Worm (Caenorhabditis elegans): ENCODE data around the gene F35E12.9.

Gene F35E12.9

DNA sequence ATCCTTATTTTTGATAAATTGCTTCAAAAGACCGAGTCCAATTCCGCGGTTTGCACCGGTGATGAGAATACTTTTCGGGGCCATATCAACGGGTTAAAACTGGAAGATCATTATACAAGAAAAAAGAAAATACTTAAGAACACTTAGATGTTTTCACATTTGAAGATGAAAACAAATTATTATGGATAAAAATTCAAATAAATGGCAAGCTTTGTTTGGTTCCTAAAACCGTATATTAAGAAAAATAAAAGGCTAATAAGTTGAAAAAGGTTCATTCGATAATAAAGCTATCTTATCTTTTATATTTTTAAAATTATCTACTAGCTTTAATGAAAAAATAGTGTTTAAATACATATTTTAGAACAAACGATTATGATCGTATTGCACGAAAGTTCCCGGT is 8.6 kb upstream of the F35E12.9 start, which contains the start of gene F20G2.1:
F20G2.1 (minus strand) TSS at position 101 of the 400 bp plus-strand sequence.
- TF ChIP-seq med-1 (GFP tag; optimal IDR thresholded peaks at IDR 0.05; ENCODE audit: insufficient read depth), result no peak
- TF ChIP-seq tab-1 (GFP tag; IDR thresholded peaks at IDR 0.05), result no peak
- TF ChIP-seq ztf-23 (GFP tag; IDR thresholded peaks at IDR 0.05), result no peak
- TF ChIP-seq ztf-29 (GFP tag; IDR thresholded peaks at IDR 0.05), result no peak
- no peak for TF ChIP-seq klf-2 (GFP tag; conservative IDR thresholded peaks at IDR 0.05)
- TF ChIP-seq ref-1 (GFP tag; conservative IDR thresholded peaks at IDR 0.05), result no peak
- TF ChIP-seq cog-1 (tag; optimal IDR thresholded peaks at IDR 0.05), result no peak
- TF ChIP-seq T22C8.4 (GFP tag; IDR thresholded peaks at IDR 0.05), result no peak
- TF ChIP-seq flt-1 (GFP tag; IDR thresholded peaks at IDR 0.05), result no peak

DNA sequence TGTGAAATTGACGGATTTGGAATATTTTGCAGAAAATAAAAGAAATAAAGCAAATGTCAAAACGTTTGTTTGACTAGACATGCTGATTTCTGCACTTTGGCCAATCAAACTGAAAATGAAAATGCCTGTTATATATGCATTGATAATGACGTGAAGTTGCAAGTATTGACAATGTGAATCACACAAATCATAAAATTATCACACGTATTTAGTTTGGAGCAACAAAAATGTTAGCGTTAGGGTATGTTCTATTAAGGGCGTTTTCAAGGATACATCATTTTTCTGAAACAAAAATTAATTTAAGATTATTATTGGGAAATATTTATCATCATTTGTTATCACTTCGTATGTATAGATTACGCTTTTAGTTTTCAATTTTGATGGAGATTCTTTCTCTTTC is 6.9 kb upstream of the F35E12.9 start, which contains the start of gene cld-9:
cld-9 (minus strand) TSS at position 81 of the 400 bp plus-strand sequence.
- TF ChIP-seq tab-1 (GFP tag; IDR thresholded peaks at IDR 0.05), result no peak
- TF ChIP-seq ref-1 (GFP tag; conservative IDR thresholded peaks at IDR 0.05), result no peak
- TF ChIP-seq med-1 (GFP tag; optimal IDR thresholded peaks at IDR 0.05; ENCODE audit: insufficient read depth), result no peak
- TF ChIP-seq klf-2 (GFP tag; conservative IDR thresholded peaks at IDR 0.05), result no peak
- no peak for TF ChIP-seq flt-1 (GFP tag; IDR thresholded peaks at IDR 0.05)
- no peak for TF ChIP-seq cog-1 (tag; optimal IDR thresholded peaks at IDR 0.05)

DNA sequence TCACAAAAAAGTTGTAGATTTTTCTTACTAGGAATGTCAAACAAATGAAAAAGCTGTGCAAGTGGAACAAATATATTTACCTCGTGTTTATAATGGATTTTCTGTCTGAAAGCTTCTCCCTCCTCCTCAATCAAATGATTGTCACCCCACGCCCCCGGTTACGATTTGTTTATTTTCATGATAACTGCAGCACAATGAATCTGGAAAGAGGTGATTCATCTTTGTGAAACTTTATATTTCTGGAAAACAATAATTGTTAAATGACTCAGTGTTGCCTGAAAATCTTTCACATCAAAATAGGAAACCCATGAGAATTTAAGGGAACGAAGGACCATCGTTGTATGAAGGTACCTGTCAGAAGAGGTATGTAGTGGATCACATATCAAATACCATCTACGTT is 3.7 kb upstream of the F35E12.9 start, which contains the start of gene F35E12.10:
F35E12.10 (minus strand) TSS at position 101 of the 400 bp plus-strand sequence.
- TF ChIP-seq ztf-29 (GFP tag; IDR thresholded peaks at IDR 0.05) (no peak), ref-1 (GFP tag; conservative IDR thresholded peaks at IDR 0.05) (no peak), ztf-23 (GFP tag; IDR thresholded peaks at IDR 0.05) (no peak), tab-1 (GFP tag; IDR thresholded peaks at IDR 0.05) (no peak), T22C8.4 (GFP tag; IDR thresholded peaks at IDR 0.05) (no peak), med-1 (GFP tag; optimal IDR thresholded peaks at IDR 0.05; ENCODE audit: insufficient read depth) (no peak), cog-1 (tag; optimal IDR thresholded peaks at IDR 0.05) (no peak), klf-2 (GFP tag; conservative IDR thresholded peaks at IDR 0.05) (no peak), flt-1 (GFP tag; IDR thresholded peaks at IDR 0.05) (no peak)

DNA sequence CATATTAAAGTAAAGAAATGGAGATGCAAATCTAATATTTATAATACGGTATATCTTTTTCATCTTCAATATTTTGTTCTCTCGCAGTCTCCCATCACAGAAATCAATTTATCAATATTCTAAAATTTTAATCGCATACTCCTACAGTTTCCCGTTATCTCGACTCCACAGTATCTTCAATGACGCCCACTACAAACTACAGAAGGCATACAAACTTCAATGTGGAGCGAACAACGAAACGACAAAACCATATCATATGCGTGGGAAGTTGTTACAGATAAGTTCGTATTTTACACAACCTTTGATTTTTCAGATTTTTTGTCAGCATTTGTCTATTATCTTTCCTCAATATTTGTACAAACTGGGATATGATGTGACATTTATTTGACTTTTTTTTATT is 5.0 kb downstream of the F35E12.9 start:
- no peak for TF ChIP-seq ztf-23 (GFP tag; IDR thresholded peaks at IDR 0.05)
- no peak for TF ChIP-seq cog-1 (tag; optimal IDR thresholded peaks at IDR 0.05)
- TF ChIP-seq tab-1 (GFP tag; IDR thresholded peaks at IDR 0.05), result no peak
- no peak for TF ChIP-seq flt-1 (GFP tag; IDR thresholded peaks at IDR 0.05)
- TF ChIP-seq T22C8.4 (GFP tag; IDR thresholded peaks at IDR 0.05), result no peak
- TF ChIP-seq med-1 (GFP tag; optimal IDR thresholded peaks at IDR 0.05; ENCODE audit: insufficient read depth), result no peak
- TF ChIP-seq klf-2 (GFP tag; conservative IDR thresholded peaks at IDR 0.05), result no peak
- no peak for TF ChIP-seq ref-1 (GFP tag; conservative IDR thresholded peaks at IDR 0.05)
- no peak for TF ChIP-seq ztf-29 (GFP tag; IDR thresholded peaks at IDR 0.05)

DNA sequence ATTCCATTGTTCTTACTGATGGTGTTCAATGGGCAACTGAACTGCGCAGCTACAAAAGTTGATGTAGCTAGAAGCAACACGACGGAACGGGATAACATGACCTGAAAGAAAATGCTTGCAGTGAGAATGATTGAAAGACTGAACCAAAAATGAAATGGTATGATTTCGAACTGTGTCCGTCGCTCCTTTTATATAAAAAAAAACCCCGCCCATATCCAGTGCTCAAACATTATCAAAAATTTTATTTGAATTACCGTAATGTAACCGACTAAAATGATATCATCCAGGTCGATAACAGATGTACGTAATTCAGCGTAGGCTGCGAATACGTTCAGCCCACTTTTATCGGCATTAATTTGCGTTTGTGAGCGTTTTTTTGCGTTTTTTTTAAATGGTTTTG is 6.6 kb downstream of the F35E12.9 start, which contains the start of gene irg-5:
irg-5 (minus strand) TSS at position 101 of the 400 bp plus-strand sequence.
- TF ChIP-seq T22C8.4 (GFP tag; IDR thresholded peaks at IDR 0.05), result no peak
- TF ChIP-seq ztf-23 (GFP tag; IDR thresholded peaks at IDR 0.05), result no peak
- no peak for TF ChIP-seq ztf-29 (GFP tag; IDR thresholded peaks at IDR 0.05)
- no peak for TF ChIP-seq klf-2 (GFP tag; conservative IDR thresholded peaks at IDR 0.05)
- TF ChIP-seq flt-1 (GFP tag; IDR thresholded peaks at IDR 0.05), result no peak
- TF ChIP-seq med-1 (GFP tag; optimal IDR thresholded peaks at IDR 0.05; ENCODE audit: insufficient read depth), result no peak
- no peak for TF ChIP-seq tab-1 (GFP tag; IDR thresholded peaks at IDR 0.05)
- no peak for TF ChIP-seq cog-1 (tag; optimal IDR thresholded peaks at IDR 0.05)
- no peak for TF ChIP-seq ref-1 (GFP tag; conservative IDR thresholded peaks at IDR 0.05)

DNA sequence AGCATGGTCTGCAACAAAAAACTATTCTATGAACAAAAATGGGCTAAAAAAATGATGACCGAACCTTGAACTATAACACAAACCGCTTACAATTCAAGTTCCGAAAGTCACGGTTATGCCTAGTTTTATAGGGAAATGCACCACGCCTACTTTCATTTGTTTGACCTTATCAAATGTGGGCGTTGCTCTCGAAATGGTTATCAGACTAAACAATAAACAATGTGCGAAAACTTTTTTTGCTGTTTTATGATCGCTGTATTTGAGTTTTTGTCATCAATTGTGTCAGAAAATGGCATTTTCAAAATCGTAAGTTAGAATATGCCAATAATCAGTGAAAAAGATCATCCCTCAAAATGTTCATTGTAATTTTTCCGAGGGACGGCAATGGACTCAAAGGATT is 8.8 kb downstream of the F35E12.9 start, which contains the start of gene F35E12.6:
F35E12.6 (minus strand) TSS at position 101 of the 400 bp plus-strand sequence.
- TF ChIP-seq cog-1 (tag; optimal IDR thresholded peaks at IDR 0.05) (no peak), flt-1 (GFP tag; IDR thresholded peaks at IDR 0.05) (no peak), ztf-29 (GFP tag; IDR thresholded peaks at IDR 0.05) (no peak), T22C8.4 (GFP tag; IDR thresholded peaks at IDR 0.05) (no peak), klf-2 (GFP tag; conservative IDR thresholded peaks at IDR 0.05) (no peak), med-1 (GFP tag; optimal IDR thresholded peaks at IDR 0.05; ENCODE audit: insufficient read depth) (no peak), tab-1 (GFP tag; IDR thresholded peaks at IDR 0.05) (no peak), ref-1 (GFP tag; conservative IDR thresholded peaks at IDR 0.05) (no peak), ztf-23 (GFP tag; IDR thresholded peaks at IDR 0.05) (no peak)

DNA sequence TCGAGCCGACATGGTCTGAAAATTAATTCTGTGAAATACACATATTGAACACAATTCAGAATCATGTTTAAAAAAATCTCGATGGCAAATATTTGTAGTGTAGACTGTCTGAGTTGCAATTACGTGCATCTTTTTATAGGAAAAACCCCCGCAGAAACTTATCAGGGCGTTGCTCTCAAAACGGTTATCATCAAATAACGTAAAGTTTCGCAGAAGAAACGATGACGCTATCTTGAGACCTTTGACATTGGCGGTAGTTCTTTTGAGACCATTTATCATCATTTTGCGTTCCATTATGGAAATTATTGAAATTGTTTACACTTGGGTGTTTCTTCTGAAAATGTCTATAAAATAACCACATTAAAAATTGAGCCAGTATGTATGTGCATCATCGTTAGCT is 14.2 kb downstream of the F35E12.9 start, which contains the start of gene dct-17:
dct-17 (minus strand) TSS at position 23 of the 400 bp plus-strand sequence.
- no peak for TF ChIP-seq med-1 (GFP tag; optimal IDR thresholded peaks at IDR 0.05; ENCODE audit: insufficient read depth)
- TF ChIP-seq ref-1 (GFP tag; conservative IDR thresholded peaks at IDR 0.05), result no peak
- no peak for TF ChIP-seq klf-2 (GFP tag; conservative IDR thresholded peaks at IDR 0.05)
- no peak for TF ChIP-seq tab-1 (GFP tag; IDR thresholded peaks at IDR 0.05)
- TF ChIP-seq T22C8.4 (GFP tag; IDR thresholded peaks at IDR 0.05), result no peak
- TF ChIP-seq ztf-29 (GFP tag; IDR thresholded peaks at IDR 0.05), result no peak
- no peak for TF ChIP-seq flt-1 (GFP tag; IDR thresholded peaks at IDR 0.05)
- TF ChIP-seq cog-1 (tag; optimal IDR thresholded peaks at IDR 0.05), result no peak
- TF ChIP-seq ztf-23 (GFP tag; IDR thresholded peaks at IDR 0.05), result no peak

DNA sequence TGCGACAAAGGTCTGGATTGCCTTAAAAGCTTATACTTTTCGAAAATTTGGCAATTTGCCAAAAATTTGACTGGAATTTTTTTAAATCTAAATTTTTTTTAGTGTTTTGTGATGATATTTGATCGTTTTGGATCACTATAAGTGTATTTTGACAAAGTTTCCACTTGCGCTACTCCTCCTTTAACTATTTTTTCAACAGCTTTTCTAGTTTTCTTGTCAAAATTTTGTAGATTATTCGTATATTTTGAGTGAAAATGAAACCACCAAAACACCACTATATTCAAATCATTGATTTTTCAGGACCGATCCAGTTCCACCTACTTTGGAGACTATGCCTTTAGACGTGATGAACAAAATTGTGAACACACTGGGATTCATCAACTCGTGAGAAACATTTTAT is 19.4 kb downstream of the F35E12.9 start, which contains the start of gene fbxa-181:
fbxa-181 (plus strand) TSS at position 301 of the 400 bp plus-strand sequence.
- TF ChIP-seq flt-1 (GFP tag; IDR thresholded peaks at IDR 0.05) (no peak), T22C8.4 (GFP tag; IDR thresholded peaks at IDR 0.05) (no peak), tab-1 (GFP tag; IDR thresholded peaks at IDR 0.05) (no peak), med-1 (GFP tag; optimal IDR thresholded peaks at IDR 0.05; ENCODE audit: insufficient read depth) (no peak)

DNA sequence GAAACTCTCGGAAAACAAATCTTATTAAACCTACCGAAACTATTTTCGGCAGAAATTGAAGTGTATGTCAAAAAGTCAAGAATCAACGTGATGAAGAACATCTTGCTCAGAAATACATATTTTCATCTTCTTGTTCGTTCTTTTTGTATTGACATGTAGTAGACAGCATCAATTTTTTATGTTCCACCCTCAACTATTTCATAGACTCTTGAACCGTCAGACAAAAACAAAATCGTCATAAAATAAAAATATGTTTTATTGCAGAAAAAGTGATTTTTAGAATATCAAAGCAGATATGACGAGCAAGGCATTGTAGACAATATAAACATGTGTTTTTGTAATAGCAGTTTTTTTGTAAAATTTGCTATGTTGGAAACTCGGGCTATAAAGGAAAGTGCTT is 20.1 kb downstream of the F35E12.9 start, which contains the start of gene F35E12.2:
F35E12.2 (minus strand) TSS at position 101 of the 400 bp plus-strand sequence.
- TF ChIP-seq ztf-29 (GFP tag; IDR thresholded peaks at IDR 0.05) (no peak), ref-1 (GFP tag; conservative IDR thresholded peaks at IDR 0.05) (no peak)

DNA sequence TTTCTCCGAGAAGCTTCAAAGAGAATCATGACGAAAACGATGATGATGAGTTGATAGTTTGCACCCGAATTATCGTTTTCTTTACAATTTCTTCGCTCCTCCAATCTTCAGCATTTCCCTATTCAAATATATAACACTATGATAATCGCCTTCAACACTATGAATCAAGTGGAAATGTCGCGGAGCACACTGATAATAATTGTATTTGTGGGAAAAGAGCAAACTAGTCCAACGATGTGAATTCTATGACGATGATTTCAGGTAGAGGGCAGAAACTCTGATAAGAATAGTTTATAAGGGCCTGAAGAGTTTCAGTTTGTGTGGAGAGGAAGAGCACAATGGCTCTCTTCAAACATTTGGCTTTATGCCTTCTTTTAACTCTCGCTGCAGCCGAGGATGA is 28.4 kb downstream of the F35E12.9 start, which contains the start of gene T01D3.6:
T01D3.6 (plus strand) TSS at position 294 of the 400 bp plus-strand sequence.
- no peak for TF ChIP-seq ztf-23 (GFP tag; IDR thresholded peaks at IDR 0.05)
- TF ChIP-seq flt-1 (GFP tag; IDR thresholded peaks at IDR 0.05), result no peak
- TF ChIP-seq tab-1 (GFP tag; IDR thresholded peaks at IDR 0.05), result no peak
- TF ChIP-seq ref-1 (GFP tag; conservative IDR thresholded peaks at IDR 0.05), result no peak
- no peak for TF ChIP-seq cog-1 (tag; optimal IDR thresholded peaks at IDR 0.05)

Data from whole organism, midembryonic.